Worm (Caenorhabditis elegans) whole organism, L1 larva: Measurements from ENCODE around the gene W08E12.5.

Experiments
- dpl-1 ChIP-seq, 3 experiments: fragments of 150-350 bp in 2 of 3; sonication (generic microtip) in 1 of 3; optimal IDR thresholded peaks; 2 replicates each; lab custom pipeline; 2014 to 2017; ENCODE audit warnings: missing biosample characterization in 3 of 3, missing genetic modification characterization in 3 of 3, missing genetic modification reagents in 3 of 3
- fkh-10 ChIP-seq: sonication (generic microtip); optimal IDR thresholded peaks from 2 replicates; lab custom pipeline; 2017; ENCODE audit warnings: missing biosample characterization, missing genetic modification reagents, missing genetic modification characterization
- hlh-4 ChIP-seq: sonication (generic microtip); optimal IDR thresholded peaks from 2 replicates; lab custom pipeline; 2016; ENCODE audit warnings: mild to moderate bottlenecking, missing genetic modification characterization, missing compliant biosample characterization
- nhr-12 ChIP-seq: sonication (generic microtip); optimal IDR thresholded peaks from 2 replicates; lab custom pipeline; 2017; ENCODE audit warnings: missing biosample characterization, missing genetic modification characterization
- nhr-237 ChIP-seq: fragments of 150-350 bp; optimal IDR thresholded peaks from 2 replicates; lab custom pipeline; 2014; ENCODE audit warnings: missing biosample characterization, missing genetic modification characterization
- nhr-28 ChIP-seq: fragments of 150-350 bp; optimal IDR thresholded peaks from 2 replicates; lab custom pipeline; 2014; ENCODE audit warnings: missing biosample characterization, missing genetic modification characterization
- snpc-4 ChIP-seq: fragments of 150-350 bp; optimal IDR thresholded peaks from 2 replicates; lab custom pipeline; 2014; ENCODE audit warnings: missing biosample characterization, missing genetic modification characterization
- unc-86 ChIP-seq: sonication (generic microtip); optimal IDR thresholded peaks from 2 replicates; lab custom pipeline; 2016; ENCODE audit warnings: missing genetic modification characterization, missing compliant biosample characterization

DNA sequence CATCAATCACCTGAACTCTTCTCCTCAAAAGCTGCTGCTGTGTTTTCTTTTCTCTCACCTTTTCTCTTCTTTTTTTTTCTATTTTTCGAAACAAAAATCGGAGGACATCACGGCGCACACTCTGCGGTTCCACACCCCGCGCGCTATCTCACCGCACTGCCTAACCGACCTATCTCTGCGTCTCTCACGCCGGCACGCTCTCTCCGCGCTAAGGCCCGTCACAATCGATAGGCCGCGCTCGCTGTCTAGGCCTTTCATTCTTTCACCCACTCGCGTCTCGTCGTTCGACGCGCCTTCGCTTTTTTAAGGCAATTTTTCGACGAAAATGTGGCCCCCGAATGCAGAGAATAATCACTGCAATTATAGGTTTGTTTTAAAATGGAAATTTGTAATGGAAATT, 10.7 kb downstream of the W08E12.5 start, which contains the start of gene zip-11:
- TF ChIP-seq snpc-4 (tag; lab: Kevin White, UChicago) (peak; percentile 10), nhr-237 (tag; lab: Kevin White, UChicago) (no peak), hlh-4 (tag; lab: Kevin White, UChicago) (no peak), fkh-10 (GFP tag; lab: Kevin White, UChicago) (no peak), unc-86 (tag; lab: Kevin White, UChicago) (peak; percentile 22), nhr-12 (tag; lab: Kevin White, UChicago) (no peak), dpl-1 (GFP tag; optimal IDR thresholded peaks at IDR 0.05; lab: Kevin White, UChicago) (peak; percentile 6 to 57 (median 49)), nhr-28 (no peak)
